Worm (Caenorhabditis elegans): ENCODE measurements around the gene rml-1.

The rml-1 gene

DNA sequence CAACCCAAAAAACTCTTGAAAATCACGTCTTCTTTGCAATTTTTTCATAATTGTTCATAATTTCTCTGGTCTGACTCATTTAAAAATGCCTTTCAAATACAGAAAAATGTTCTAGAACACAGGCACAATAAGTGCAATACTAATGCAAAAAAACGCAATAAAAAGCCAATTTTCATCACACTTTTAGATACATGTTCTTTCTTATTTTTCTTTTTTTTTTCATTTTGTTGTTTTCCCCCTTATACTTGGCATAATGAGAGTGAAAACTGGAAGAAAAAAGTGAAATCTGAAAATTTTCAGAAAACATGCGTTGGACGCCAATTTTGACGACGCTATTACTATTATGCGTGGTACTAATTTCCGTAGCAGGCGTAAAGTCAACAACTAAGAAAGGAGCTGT is 24.0 kb downstream of the rml-1 start, which contains the start of gene tyr-2:
TSS of gene tyr-2 (plus strand) at position 301 of the 400 bp plus-strand sequence.
- TF ChIP-seq grh-1 (GFP tag; IDR thresholded peaks at IDR 0.05) (no peak), snu-23 (GFP tag; optimal IDR thresholded peaks at IDR 0.05) (no peak), hlh-17 (GFP tag; optimal IDR thresholded peaks at IDR 0.05; ENCODE audit: borderline replicate concordance) (no peak), C34B4.2 (tag; optimal IDR thresholded peaks at IDR 0.05) (no peak), efl-3 (GFP tag; optimal IDR thresholded peaks at IDR 0.05) (no peak), nhr-47 (tag; optimal IDR thresholded peaks at IDR 0.05) (no peak), ama-1 (optimal IDR thresholded peaks at IDR 0.05) (no peak), ceh-90 (tag; optimal IDR thresholded peaks at IDR 0.05) (no peak), mep-1 (tag; optimal IDR thresholded peaks at IDR 0.05) (no peak), fkh-4 (tag; optimal IDR thresholded peaks at IDR 0.05; ENCODE audit: borderline replicate concordance) (no peak), ztf-11 (tag; optimal IDR thresholded peaks at IDR 0.05) (no peak), egl-13 (tag; optimal IDR thresholded peaks at IDR 0.05) (no peak)

DNA sequence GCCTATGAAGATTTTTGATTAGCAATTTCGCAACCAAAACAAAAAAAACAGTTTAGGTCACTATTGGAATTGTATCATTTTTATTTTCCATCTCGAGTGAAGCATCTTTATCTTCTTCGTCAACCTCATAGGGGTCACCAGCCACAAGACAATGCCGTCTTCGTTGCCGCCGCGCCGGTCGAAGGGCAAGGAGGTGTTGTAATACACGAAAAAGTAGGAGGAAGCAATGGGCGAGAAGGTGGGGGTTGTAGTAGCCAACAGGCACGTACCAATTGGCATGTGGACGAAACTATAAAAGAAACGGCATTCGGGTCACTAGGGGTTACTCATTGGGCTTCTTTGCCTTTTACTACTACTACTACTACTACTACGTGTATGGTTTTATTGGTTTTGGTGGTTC is 25.9 kb downstream of the rml-1 start:
- TF ChIP-seq unc-30 (tag; optimal IDR thresholded peaks at IDR 0.05) (no peak), lin-35 (GFP tag; optimal IDR thresholded peaks at IDR 0.05) (no peak), unc-86 (tag; optimal IDR thresholded peaks at IDR 0.05) (no peak), jun-1 (tag; optimal IDR thresholded peaks at IDR 0.05) (no peak), swsn-7 (tag; optimal IDR thresholded peaks at IDR 0.05) (no peak), fkh-8 (tag; optimal IDR thresholded peaks at IDR 0.05) (no peak), nhr-237 (tag; optimal IDR thresholded peaks at IDR 0.05) (no peak), nhr-77 (tag; optimal IDR thresholded peaks at IDR 0.05) (no peak), ceh-8 (GFP tag; optimal IDR thresholded peaks at IDR 0.05) (no peak), efl-1 (optimal IDR thresholded peaks at IDR 0.05) (no peak), efl-1 (GFP tag; optimal IDR thresholded peaks at IDR 0.05 in 1 of 2) (no peak), alr-1 (tag; optimal IDR thresholded peaks at IDR 0.05; ENCODE audit: borderline replicate concordance) (no peak), C16A3.4 (tag; optimal IDR thresholded peaks at IDR 0.05) (no peak), ces-1 (GFP tag; optimal IDR thresholded peaks at IDR 0.05) (no peak), nhr-19 (GFP tag; conservative IDR thresholded peaks at IDR 0.05) (no peak), hpl-2 (GFP tag; optimal IDR thresholded peaks at IDR 0.05) (no peak), rnt-1 (tag; optimal IDR thresholded peaks at IDR 0.05) (no peak), irx-1 (tag; optimal IDR thresholded peaks at IDR 0.05) (no peak), F16B12.6 (tag; optimal IDR thresholded peaks at IDR 0.05) (no peak), ztf-11 (tag; optimal IDR thresholded peaks at IDR 0.05) (no peak)

DNA sequence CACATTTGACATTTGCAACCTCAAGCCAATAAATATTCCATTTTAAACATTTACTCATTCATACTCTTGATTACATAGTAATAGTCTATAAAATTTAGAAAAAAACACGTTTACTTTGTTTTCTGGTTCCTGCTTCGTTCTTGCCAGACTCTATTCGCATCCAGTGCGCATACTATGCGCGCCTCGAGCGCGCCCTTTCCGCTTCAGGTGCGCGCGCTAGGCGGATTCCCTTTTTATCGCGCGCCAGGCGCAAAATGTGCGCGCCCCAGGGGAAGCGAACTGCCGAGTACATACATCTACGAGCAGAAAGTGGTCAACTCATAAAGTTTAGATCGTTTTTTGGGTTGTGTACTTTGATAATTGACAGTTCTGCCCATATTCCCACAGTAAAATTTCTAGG is 26.5 kb downstream of the rml-1 start:
- no peak for TF ChIP-seq lin-15B (tag; optimal IDR thresholded peaks at IDR 0.05)
- no peak for TF ChIP-seq lin-35 (GFP tag; optimal IDR thresholded peaks at IDR 0.05)
- no peak for TF ChIP-seq skn-1 (tag; optimal IDR thresholded peaks at IDR 0.05)
- no peak for TF ChIP-seq lir-3 (tag; optimal IDR thresholded peaks at IDR 0.05; ENCODE audit: poor library complexity)
- TF ChIP-seq ceh-82 (tag; optimal IDR thresholded peaks at IDR 0.05) = no peak
- TF ChIP-seq unc-130 (tag; optimal IDR thresholded peaks at IDR 0.05) = no peak
- no peak for TF ChIP-seq ztf-11 (tag; optimal IDR thresholded peaks at IDR 0.05)
- TF ChIP-seq unc-30 (tag; optimal IDR thresholded peaks at IDR 0.05) = no peak
- TF ChIP-seq mep-1 (tag; optimal IDR thresholded peaks at IDR 0.05) = no peak
- TF ChIP-seq mdl-1 (tag; optimal IDR thresholded peaks at IDR 0.05) = no peak
- no peak for TF ChIP-seq nhr-76 (tag; optimal IDR thresholded peaks at IDR 0.05)
- TF ChIP-seq tbx-2 (tag; optimal IDR thresholded peaks at IDR 0.05) = no peak
- no peak for TF ChIP-seq nhr-90 (tag; optimal IDR thresholded peaks at IDR 0.05; ENCODE audit: poor library complexity)
- TF ChIP-seq lin-39 (tag; optimal IDR thresholded peaks at IDR 0.05) = no peak
